Worm (Caenorhabditis elegans) whole organism, midembryonic: ENCODE results near the gene dlc-2.

Experiments
- T22C8.4 ChIP-seq: fragments of 200-800 bp; sonication (Bioruptor generic); IDR thresholded peaks from 2 replicates; pipeline ENCODE4 v1.3.6; 2022; ENCODE audit warnings: missing genetic modification characterization, missing compliant biosample characterization
- cog-1 ChIP-seq: sonication (generic microtip); optimal IDR thresholded peaks from 2 replicates; lab custom pipeline; 2016; ENCODE audit warnings: missing genetic modification characterization, missing compliant biosample characterization
- flt-1 ChIP-seq: fragments of 200-800 bp; sonication (Bioruptor generic); IDR thresholded peaks from 2 replicates; pipeline ENCODE4 v1.3.6; 2022; ENCODE audit warnings: missing genetic modification characterization, missing compliant biosample characterization
- klf-2 ChIP-seq: fragments of 200-800 bp; sonication (Bioruptor generic); conservative IDR thresholded peaks from 2 replicates; pipeline ENCODE4 v1.3.6; 2022; ENCODE audit warnings: missing genetic modification reagents, missing genetic modification characterization, missing compliant biosample characterization
- med-1 ChIP-seq: sonication (generic microtip); optimal IDR thresholded peaks from 2 replicates; lab custom pipeline; 2017; ENCODE audit warnings: missing genetic modification characterization, mild to moderate bottlenecking, missing compliant biosample characterization, antibody characterized with exemption, missing genetic modification reagents; ENCODE audit not compliant: insufficient read depth
- ref-1 ChIP-seq: fragments of 200-800 bp; sonication (Bioruptor generic); conservative IDR thresholded peaks from 2 replicates; pipeline ENCODE4 v1.3.6; 2022; ENCODE audit warnings: missing genetic modification reagents, missing genetic modification characterization, missing compliant biosample characterization
- tab-1 ChIP-seq: fragments of 200-800 bp; sonication (Bioruptor generic); IDR thresholded peaks from 2 replicates; pipeline ENCODE4 v1.3.6; 2022; ENCODE audit warnings: missing genetic modification characterization, missing compliant biosample characterization
- ztf-23 ChIP-seq: fragments of 200-800 bp; sonication (Bioruptor generic); IDR thresholded peaks from 2 replicates; pipeline ENCODE4 v1.3.6; 2022; ENCODE audit warnings: missing genetic modification reagents, missing genetic modification characterization, missing compliant biosample characterization
- ztf-29 ChIP-seq: fragments of 200-800 bp; sonication (Bioruptor generic); IDR thresholded peaks from 2 replicates; pipeline ENCODE4 v1.3.6; 2022; ENCODE audit warnings: missing genetic modification reagents, missing genetic modification characterization, missing compliant biosample characterization

Gene dlc-2

DNA sequence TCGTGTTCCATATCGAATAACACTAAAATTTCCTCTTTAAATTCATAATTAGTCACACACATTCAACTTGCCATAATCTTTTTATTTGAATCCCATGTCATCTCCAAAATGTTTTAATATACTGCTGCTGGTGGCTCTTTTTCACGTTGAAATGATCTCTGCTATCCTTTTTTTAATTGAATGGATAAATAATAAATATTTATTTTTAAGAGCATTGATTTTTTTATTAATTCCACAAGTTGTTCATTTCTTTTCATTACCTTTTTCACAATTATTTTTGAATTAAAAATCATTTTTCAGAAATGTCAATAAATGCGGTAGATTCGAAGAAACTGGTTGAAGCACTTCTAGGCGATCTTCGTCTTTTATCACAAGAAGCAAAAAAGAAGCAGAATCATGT lies 14.9 kb downstream of the dlc-2 start, which contains the start of gene mon-2:
mon-2 (plus strand) TSS at position 301 of the 400 bp plus-strand sequence.
- TF ChIP-seq klf-2 (GFP tag; lab: Robert Waterston, UW) = no peak
- TF ChIP-seq tab-1 (GFP tag; lab: Robert Waterston, UW) = no peak

DNA sequence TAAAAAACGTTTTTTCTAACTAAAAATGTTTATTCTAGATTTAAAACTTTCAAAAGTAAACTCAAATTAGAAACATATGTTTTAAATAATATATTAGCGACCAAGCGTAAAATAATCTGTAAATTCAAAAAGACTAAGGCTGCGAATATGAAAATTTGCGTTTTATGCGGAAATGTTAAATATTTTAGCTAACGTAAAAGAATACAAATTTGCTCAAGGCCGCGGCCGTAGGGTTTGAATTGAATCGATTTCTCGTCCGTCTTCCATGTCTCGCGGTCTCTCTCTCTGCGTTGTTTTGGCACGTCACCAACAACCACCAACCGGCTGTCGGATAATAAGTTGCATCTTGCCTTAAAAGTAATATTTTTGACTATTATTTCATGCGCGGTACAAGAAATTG lies 17.6 kb downstream of the dlc-2 start, which contains the start of gene F11A10.5:
F11A10.5 (plus strand) TSS at position 301 of the 400 bp plus-strand sequence.
- no peak for TF ChIP-seq tab-1 (GFP tag; lab: Robert Waterston, UW)
- no peak for TF ChIP-seq ref-1
- no peak for TF ChIP-seq flt-1
- TF ChIP-seq ztf-23 = no peak
- TF ChIP-seq ztf-29 (GFP tag; lab: Robert Waterston, UW) = no peak
- TF ChIP-seq med-1 (GFP tag; lab: Kevin White, UChicago) = no peak
- TF ChIP-seq T22C8.4 (GFP tag; lab: Robert Waterston, UW) = peak; percentile 55; the same call in 1 of the 2 replicates

DNA sequence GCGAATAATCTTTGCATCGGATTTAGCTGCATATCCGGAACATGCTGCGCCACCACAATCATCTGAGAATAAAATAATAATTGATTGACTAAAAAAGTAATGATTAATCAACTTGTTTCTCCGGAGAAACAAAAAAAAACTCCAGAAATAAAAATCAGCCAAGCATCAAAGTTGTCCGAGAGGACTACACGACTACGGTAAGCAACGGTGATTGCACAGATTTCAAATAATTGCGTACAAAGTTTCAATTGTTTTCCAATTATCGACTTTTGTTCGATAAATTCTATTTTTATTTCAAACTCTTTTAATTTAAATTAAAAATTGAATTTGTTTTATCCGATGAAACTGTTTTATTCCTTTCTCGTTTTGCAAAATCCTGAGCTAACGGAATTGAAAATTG lies 18.0 kb downstream of the dlc-2 start, which contains the start of gene cpsf-4:
cpsf-4 (minus strand) TSS at position 62 of the 400 bp plus-strand sequence.
- TF ChIP-seq med-1 (GFP tag; lab: Kevin White, UChicago) = no peak
- no peak for TF ChIP-seq ztf-29 (GFP tag; lab: Robert Waterston, UW)
- TF ChIP-seq cog-1 (tag; lab: Kevin White, UChicago) = no peak
- no peak for TF ChIP-seq ztf-23
- no peak for TF ChIP-seq ref-1
- TF ChIP-seq flt-1 = no peak
- no peak for TF ChIP-seq tab-1 (GFP tag; lab: Robert Waterston, UW)
- no peak for TF ChIP-seq klf-2 (GFP tag; lab: Robert Waterston, UW)
- no peak for TF ChIP-seq T22C8.4 (GFP tag; lab: Robert Waterston, UW)

DNA sequence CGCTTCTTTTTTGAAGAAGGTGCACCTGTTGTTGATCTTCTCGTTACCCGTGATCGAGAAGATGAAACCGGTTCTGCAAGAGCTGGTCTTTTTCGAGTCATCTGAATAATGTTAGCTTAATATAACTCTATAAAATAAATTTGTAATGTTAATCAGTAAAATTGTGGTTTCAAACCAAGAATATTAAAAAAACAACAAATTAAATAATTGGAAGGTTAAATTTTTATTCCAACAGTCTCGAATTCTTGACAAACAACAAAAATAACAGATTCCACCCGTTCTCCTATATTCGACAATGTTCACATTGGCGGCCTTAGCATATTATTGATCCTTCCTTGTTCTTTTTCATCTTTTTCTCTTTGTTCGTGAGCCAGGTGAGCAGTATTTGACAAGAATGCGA lies 19.3 kb downstream of the dlc-2 start, which contains the start of gene mig-32:
mig-32 (minus strand) TSS at position 101 of the 400 bp plus-strand sequence.
- no peak for TF ChIP-seq ztf-29 (GFP tag; lab: Robert Waterston, UW)
- TF ChIP-seq med-1 (GFP tag; lab: Kevin White, UChicago) = no peak
- TF ChIP-seq ztf-23 = no peak
- TF ChIP-seq flt-1 = no peak
- TF ChIP-seq ref-1 = no peak
- TF ChIP-seq cog-1 (tag; lab: Kevin White, UChicago) = no peak
- TF ChIP-seq tab-1 (GFP tag; lab: Robert Waterston, UW) = no peak
- no peak for TF ChIP-seq klf-2 (GFP tag; lab: Robert Waterston, UW)
- TF ChIP-seq T22C8.4 (GFP tag; lab: Robert Waterston, UW) = no peak

DNA sequence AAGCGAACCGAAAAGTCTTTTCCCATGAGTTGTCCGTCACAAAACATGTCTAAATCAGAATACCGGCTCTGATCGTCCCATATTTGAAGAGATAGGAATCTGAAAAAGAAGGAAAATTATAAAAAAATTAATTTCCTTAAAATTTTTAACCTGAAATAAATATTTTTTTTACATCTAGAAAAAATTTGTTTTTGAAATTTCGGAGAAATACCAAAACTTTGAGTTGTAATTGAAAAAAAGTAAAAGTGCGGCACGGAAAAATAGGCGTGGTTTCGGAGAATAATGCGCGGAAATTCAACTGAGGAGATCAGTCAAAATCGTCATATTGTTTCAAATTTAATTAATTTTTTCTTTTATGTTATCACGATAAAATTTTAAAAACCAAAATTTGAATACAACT lies 21.8 kb downstream of the dlc-2 start, which contains the start of gene F11A10.6:
F11A10.6 (minus strand) TSS at position 101 of the 400 bp plus-strand sequence.
- TF ChIP-seq ztf-29 (GFP tag; lab: Robert Waterston, UW) (no peak), ztf-23 (no peak), cog-1 (tag; lab: Kevin White, UChicago) (no peak), tab-1 (GFP tag; lab: Robert Waterston, UW) (no peak), klf-2 (GFP tag; lab: Robert Waterston, UW) (no peak), med-1 (GFP tag; lab: Kevin White, UChicago) (no peak), T22C8.4 (GFP tag; lab: Robert Waterston, UW) (no peak), ref-1 (no peak), flt-1 (no peak)

DNA sequence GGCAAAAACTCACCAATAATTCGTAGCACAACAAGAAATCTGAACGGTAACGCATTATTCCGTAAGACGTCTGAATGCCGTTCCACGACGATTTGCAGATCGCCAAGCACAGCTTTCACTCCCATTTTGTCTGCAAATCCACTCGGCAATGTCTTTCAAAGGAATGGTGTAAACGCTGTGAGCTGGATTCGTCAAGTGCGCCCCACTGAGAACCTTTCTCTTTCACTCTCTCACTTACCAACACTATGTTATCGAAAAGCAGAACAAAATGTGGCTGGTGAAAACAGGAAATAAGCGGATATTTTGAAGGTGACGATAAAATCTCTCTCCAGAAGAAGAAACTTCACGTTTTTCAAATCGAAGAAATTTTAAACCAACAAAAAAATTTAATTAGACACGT lies 22.5 kb downstream of the dlc-2 start:
- TF ChIP-seq tab-1 (GFP tag; lab: Robert Waterston, UW) = no peak
- no peak for TF ChIP-seq cog-1 (tag; lab: Kevin White, UChicago)
- no peak for TF ChIP-seq klf-2 (GFP tag; lab: Robert Waterston, UW)
- TF ChIP-seq ztf-29 (GFP tag; lab: Robert Waterston, UW) = no peak
- TF ChIP-seq T22C8.4 (GFP tag; lab: Robert Waterston, UW) = no peak
- TF ChIP-seq med-1 (GFP tag; lab: Kevin White, UChicago) = no peak
- TF ChIP-seq ref-1 = no peak
- TF ChIP-seq flt-1 = no peak
- no peak for TF ChIP-seq ztf-23

DNA sequence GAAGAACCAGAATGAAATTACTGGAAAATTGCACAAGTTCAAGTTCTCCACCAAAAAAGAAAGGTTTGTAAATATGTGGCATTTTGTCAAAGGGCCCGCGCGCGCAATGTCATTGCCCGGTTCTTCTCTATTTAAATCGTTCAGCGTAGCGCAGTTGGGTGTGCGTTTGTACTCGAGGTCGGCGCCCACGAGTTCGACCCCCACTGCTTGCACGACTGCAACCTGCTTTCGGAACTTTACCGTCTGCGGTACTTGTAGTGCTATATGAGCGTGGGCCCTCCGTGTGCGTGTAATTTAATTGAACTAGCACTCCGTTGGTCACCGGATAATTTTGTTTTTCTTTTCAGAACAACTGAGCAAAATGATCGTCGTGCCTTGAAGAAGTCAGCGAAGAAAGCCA lies 24.9 kb downstream of the dlc-2 start:
- TF ChIP-seq med-1 (GFP tag; lab: Kevin White, UChicago) (peak; percentile 50), ztf-23 (peak; percentile 77), ztf-29 (GFP tag; lab: Robert Waterston, UW) (peak; percentile 67), T22C8.4 (GFP tag; lab: Robert Waterston, UW) (peak; percentile 57; the same call in 1 of the 2 replicates), cog-1 (tag; lab: Kevin White, UChicago) (peak; percentile 37), klf-2 (GFP tag; lab: Robert Waterston, UW) (peak; percentile 15; the same call in 1 of the 2 replicates), ref-1 (peak; percentile 56; the same call in 1 of the 2 replicates), tab-1 (GFP tag; lab: Robert Waterston, UW) (peak; percentile 84), flt-1 (peak; percentile 78)

DNA sequence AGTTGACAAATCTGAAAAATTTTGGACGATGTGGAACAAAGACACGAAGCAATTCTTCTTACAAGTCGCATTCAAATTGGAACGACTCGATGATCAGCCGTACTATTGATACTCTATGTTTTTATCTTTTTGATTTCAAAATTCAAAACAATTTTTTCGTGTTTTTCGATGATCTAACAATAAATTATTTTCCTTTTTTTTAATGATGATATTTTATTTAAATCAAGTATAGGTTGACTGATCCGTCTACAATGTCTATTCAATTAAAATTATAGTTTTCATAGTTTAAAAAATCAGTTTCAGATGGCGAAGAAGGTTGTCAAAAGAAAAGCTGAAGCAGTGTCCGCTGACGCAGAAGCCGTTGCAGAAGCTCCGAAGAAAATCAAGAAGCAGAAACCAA lies 26.3 kb downstream of the dlc-2 start, which contains the start of gene rbm-34:
rbm-34 (plus strand) TSS at position 301 of the 400 bp plus-strand sequence.
- TF ChIP-seq tab-1 (GFP tag; lab: Robert Waterston, UW) (no peak), klf-2 (GFP tag; lab: Robert Waterston, UW) (no peak), ztf-23 (no peak), ref-1 (no peak), cog-1 (tag; lab: Kevin White, UChicago) (no peak), med-1 (GFP tag; lab: Kevin White, UChicago) (no peak), ztf-29 (GFP tag; lab: Robert Waterston, UW) (no peak), flt-1 (no peak)

DNA sequence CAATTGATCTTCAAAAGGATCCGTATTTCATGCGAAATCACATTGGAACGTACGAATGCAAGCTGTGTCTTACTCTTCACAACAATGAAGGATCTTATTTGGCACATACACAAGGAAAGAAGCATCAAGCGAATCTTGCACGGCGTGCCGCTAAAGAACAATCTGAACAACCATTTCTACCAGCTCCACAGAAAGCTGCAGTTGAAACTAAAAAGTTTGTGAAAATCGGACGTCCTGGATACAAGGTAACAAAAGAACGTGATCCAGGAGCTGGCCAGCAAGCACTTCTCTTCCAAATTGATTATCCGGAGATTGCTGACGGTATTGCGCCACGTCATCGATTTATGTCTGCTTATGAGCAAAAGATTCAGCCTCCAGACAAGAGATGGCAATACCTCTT lies 26.8 kb downstream of the dlc-2 start:
- TF ChIP-seq T22C8.4 (GFP tag; lab: Robert Waterston, UW) (no peak), klf-2 (GFP tag; lab: Robert Waterston, UW) (no peak), ztf-23 (no peak), med-1 (GFP tag; lab: Kevin White, UChicago) (no peak), ztf-29 (GFP tag; lab: Robert Waterston, UW) (no peak), flt-1 (no peak), cog-1 (tag; lab: Kevin White, UChicago) (no peak), tab-1 (GFP tag; lab: Robert Waterston, UW) (no peak), ref-1 (no peak)
